Fruit fly (Drosophila melanogaster) whole organism, embryonic: ENCODE data around the gene Mst98Ca.
A peak's percentile ranks its signal among the peaks of the same experiment; 100 is the strongest.

Source experiments
- ATbp ChIP-seq: fragments of 200-800 bp; sonication (Bioruptor generic); optimal IDR thresholded peaks from 2 replicates; lab custom pipeline; 2017; ENCODE audit warnings: missing biosample characterization, mild to moderate bottlenecking, missing genetic modification characterization, missing genetic modification reagents
- BEAF-32 ChIP-seq: fragments of 200-800 bp; sonication (Bioruptor generic); optimal IDR thresholded peaks from 3 replicates; lab custom pipeline; 2017; ENCODE audit warnings: missing biosample characterization, missing genetic modification characterization, mild to moderate bottlenecking, moderate library complexity, missing genetic modification reagents
- CG10147 ChIP-seq: fragments of 200-800 bp; sonication (Bioruptor generic); optimal IDR thresholded peaks from 2 replicates; lab custom pipeline; 2019; ENCODE audit warnings: missing biosample characterization, mild to moderate bottlenecking, missing genetic modification characterization, moderate library complexity
- CG10543 ChIP-seq: fragments of 200-800 bp; sonication (Bioruptor generic); optimal IDR thresholded peaks from 3 replicates; lab custom pipeline; 2017; ENCODE audit warnings: missing biosample characterization, mild to moderate bottlenecking, missing genetic modification characterization, moderate library complexity
- CG11085 ChIP-seq: fragments of 200-800 bp; sonication (Bioruptor generic); IDR thresholded peaks from 2 replicates; pipeline ENCODE4 v1.3.6; 2022; ENCODE audit warnings: missing biosample characterization, missing genetic modification characterization
- CG11456 ChIP-seq: fragments of 200-800 bp; sonication (Bioruptor generic); IDR thresholded peaks from 3 replicates; pipeline ENCODE4 v1.3.6; 2022; ENCODE audit warnings: missing biosample characterization, missing genetic modification characterization
- CG11696 ChIP-seq: fragments of 200-800 bp; sonication (Bioruptor generic); IDR thresholded peaks from 2 replicates; pipeline ENCODE4 v1.3.6; 2022; ENCODE audit warnings: missing biosample characterization, missing genetic modification characterization
- CG12104 ChIP-seq: fragments of 200-800 bp; sonication (Bioruptor generic); optimal IDR thresholded peaks from 3 replicates; lab custom pipeline; 2016; ENCODE audit warnings: missing biosample characterization, missing genetic modification characterization
- CG12942 ChIP-seq: fragments of 200-800 bp; sonication (Bioruptor generic); optimal IDR thresholded peaks from 3 replicates; lab custom pipeline; 2016; ENCODE audit warnings: missing biosample characterization, missing genetic modification characterization
- CG15011 ChIP-seq: fragments of 200-800 bp; sonication (Bioruptor generic); optimal IDR thresholded peaks from 3 replicates; lab custom pipeline; 2018; ENCODE audit warnings: missing biosample characterization, mild to moderate bottlenecking, missing genetic modification characterization
- CG30431 ChIP-seq: fragments of 200-800 bp; sonication (Bioruptor generic); optimal IDR thresholded peaks from 2 replicates; lab custom pipeline; 2017; ENCODE audit warnings: missing biosample characterization, missing genetic modification characterization
- CG32532 ChIP-seq: fragments of 200-800 bp; sonication (Bioruptor generic); IDR thresholded peaks from 2 replicates; pipeline ENCODE4 v1.3.6; 2022; ENCODE audit warnings: missing biosample characterization, missing genetic modification characterization
- CG3407 ChIP-seq: fragments of 200-800 bp; sonication (Bioruptor generic); optimal IDR thresholded peaks from 2 replicates; lab custom pipeline; 2018; ENCODE audit warnings: missing biosample characterization, mild to moderate bottlenecking, missing genetic modification characterization
- CG3726 ChIP-seq: fragments of 200-800 bp; sonication (Bioruptor generic); IDR thresholded peaks from 3 replicates; pipeline ENCODE4, ENCODE4 v1.3.6; 2022; ENCODE audit warnings: missing biosample characterization, missing genetic modification characterization
- CG3995 ChIP-seq: fragments of 200-800 bp; sonication (Bioruptor generic); optimal IDR thresholded peaks from 3 replicates; lab custom pipeline; 2016; ENCODE audit warnings: missing biosample characterization, missing genetic modification characterization
- CG43689 ChIP-seq: fragments of 200-800 bp; sonication (Bioruptor generic); IDR thresholded peaks from 2 replicates; pipeline ENCODE4 v1.3.6; 2022; ENCODE audit warnings: missing biosample characterization, missing genetic modification characterization
- CG6791 ChIP-seq: fragments of 200-800 bp; sonication (Bioruptor generic); IDR thresholded peaks from 3 replicates; pipeline ENCODE4 v1.3.6; 2022; ENCODE audit warnings: missing biosample characterization, missing genetic modification characterization; ENCODE audit not compliant: partially characterized antibody
- CG6854 ChIP-seq: fragments of 200-800 bp; sonication (Bioruptor generic); optimal IDR thresholded peaks from 3 replicates; lab custom pipeline; 2017; ENCODE audit warnings: missing biosample characterization, mild to moderate bottlenecking, missing genetic modification characterization
- CG7372 ChIP-seq: fragments of 200-800 bp; sonication (Bioruptor generic); IDR thresholded peaks from 2 replicates; pipeline ENCODE4 v1.3.6; 2022; ENCODE audit warnings: missing biosample characterization, missing genetic modification characterization
- CG8281 ChIP-seq: fragments of 200-800 bp; sonication (Bioruptor generic); optimal IDR thresholded peaks from 2 replicates; lab custom pipeline; 2018; ENCODE audit warnings: missing biosample characterization, mild to moderate bottlenecking, missing genetic modification characterization, moderate library complexity
- CG8290 ChIP-seq, 3 experiments: fragments of 200-800 bp; sonication (Bioruptor generic); optimal IDR thresholded peaks; 2 replicates each; lab custom pipeline; 2016 to 2019; ENCODE audit warnings: missing biosample characterization in 3 of 3, missing genetic modification characterization in 3 of 3, mild to moderate bottlenecking in 2 of 3, moderate library complexity in 1 of 3
- CG9817 ChIP-seq: fragments of 200-800 bp; sonication (Bioruptor generic); optimal IDR thresholded peaks from 2 replicates; lab custom pipeline; 2018; ENCODE audit warnings: missing biosample characterization, mild to moderate bottlenecking, missing genetic modification characterization, moderate library complexity
- Drgx ChIP-seq: fragments of 200-800 bp; sonication (Bioruptor generic); IDR thresholded peaks from 2 replicates; pipeline ENCODE4 v1.3.6; 2022; ENCODE audit warnings: missing biosample characterization, missing genetic modification characterization
- H2.0 ChIP-seq: fragments of 200-800 bp; sonication (Bioruptor generic); IDR thresholded peaks from 2 replicates; pipeline ENCODE4 v1.3.6; 2022; ENCODE audit warnings: missing biosample characterization, missing genetic modification characterization
- Hey ChIP-seq: fragments of 200-800 bp; sonication (Bioruptor generic); optimal IDR thresholded peaks from 3 replicates; lab custom pipeline; 2018; ENCODE audit warnings: missing biosample characterization, mild to moderate bottlenecking, missing genetic modification characterization
- NC2α ChIP-seq: fragments of 200-800 bp; sonication (Bioruptor generic); optimal IDR thresholded peaks from 2 replicates; lab custom pipeline; 2016; ENCODE audit warnings: missing biosample characterization, missing genetic modification characterization
- PHDP ChIP-seq: fragments of 200-800 bp; sonication (Bioruptor generic); optimal IDR thresholded peaks from 3 replicates; lab custom pipeline; 2018; ENCODE audit warnings: missing biosample characterization, mild to moderate bottlenecking, missing genetic modification characterization, moderate library complexity
- Side ChIP-seq: fragments of 200-800 bp; sonication (Bioruptor generic); optimal IDR thresholded peaks from 2 replicates; lab custom pipeline; 2016; ENCODE audit warnings: missing biosample characterization, missing genetic modification characterization
- bsh ChIP-seq, 2 experiments: fragments of 200-800 bp; sonication (Bioruptor generic); optimal IDR thresholded peaks; 2 replicates each; lab custom pipeline; 2017 to 2018; ENCODE audit warnings: mild to moderate bottlenecking in 2 of 2, missing biosample characterization in 2 of 2, missing genetic modification characterization in 2 of 2, moderate library complexity in 1 of 2
- corto ChIP-seq: fragments of 200-800 bp; sonication (Bioruptor generic); optimal IDR thresholded peaks from 2 replicates; lab custom pipeline; 2016; ENCODE audit warnings: missing biosample characterization, mild to moderate bottlenecking, missing genetic modification characterization, moderate library complexity
- dati ChIP-seq: fragments of 200-800 bp; sonication (Bioruptor generic); IDR thresholded peaks from 2 replicates; pipeline ENCODE4 v1.3.6; 2022; ENCODE audit warnings: missing biosample characterization, missing genetic modification characterization
- dpn ChIP-seq, 2 experiments: fragments of 200-800 bp; sonication (Bioruptor generic); optimal IDR thresholded peaks; 3 replicates each; lab custom pipeline; 2016; ENCODE audit warnings: missing biosample characterization in 2 of 2, missing genetic modification characterization in 2 of 2
- en ChIP-seq: fragments of 200-800 bp; sonication (Bioruptor generic); optimal IDR thresholded peaks from 2 replicates; lab custom pipeline; 2016; ENCODE audit warnings: missing biosample characterization, missing genetic modification characterization
- gt ChIP-seq: fragments of 200-800 bp; sonication (Bioruptor generic); IDR thresholded peaks from 2 replicates; pipeline ENCODE4 v1.3.6; 2022; ENCODE audit warnings: missing biosample characterization, missing genetic modification characterization
- lbe ChIP-seq: fragments of 200-800 bp; sonication (Bioruptor generic); optimal IDR thresholded peaks from 2 replicates; lab custom pipeline; 2016; ENCODE audit warnings: missing biosample characterization, mild to moderate bottlenecking, missing genetic modification characterization
- lola ChIP-seq, 3 experiments: fragments of >200 bp in 2 of 3; fragments of 200-800 bp in 1 of 3; sonication (Bioruptor generic) in 1 of 3; optimal IDR thresholded peaks; 2 replicates each; lab custom pipeline; 2017 to 2019; ENCODE audit warnings: missing biosample characterization in 3 of 3, missing genetic modification characterization in 3 of 3, mild to moderate bottlenecking in 1 of 3, moderate library complexity in 1 of 3
- lov ChIP-seq, 2 experiments: fragments of 200-800 bp in 1 of 2; fragments of >200 bp in 1 of 2; sonication (Bioruptor generic) in 1 of 2; IDR thresholded peaks in 1 of 2; optimal IDR thresholded peaks in 1 of 2; 2 replicates in 1 of 2; 3 replicates in 1 of 2; pipeline versions ENCODE4 v1.3.6 to Lab custom; 2017 to 2022; ENCODE audit warnings: missing biosample characterization in 1 of 2, missing genetic modification characterization in 1 of 2
- mirr ChIP-seq: fragments of 200-800 bp; sonication (Bioruptor generic); optimal IDR thresholded peaks from 3 replicates; lab custom pipeline; 2018; ENCODE audit warnings: missing biosample characterization, mild to moderate bottlenecking, missing genetic modification characterization
- nerfin-2 ChIP-seq: fragments of 200-800 bp; sonication (Bioruptor generic); IDR thresholded peaks from 2 replicates; pipeline ENCODE4 v1.3.6; 2022; ENCODE audit warnings: missing biosample characterization, missing genetic modification characterization; ENCODE audit not compliant: partially characterized antibody
- pita ChIP-seq: fragments of 200-800 bp; sonication (Bioruptor generic); optimal IDR thresholded peaks from 2 replicates; lab custom pipeline; 2017; ENCODE audit warnings: missing biosample characterization, mild to moderate bottlenecking, missing genetic modification characterization
- ranshi ChIP-seq: fragments of 200-800 bp; sonication (Bioruptor generic); IDR thresholded peaks from 2 replicates; pipeline ENCODE4 v1.3.6; 2022; ENCODE audit warnings: missing biosample characterization, missing genetic modification characterization
- sima ChIP-seq: fragments of 200-800 bp; sonication (Bioruptor generic); optimal IDR thresholded peaks from 2 replicates; lab custom pipeline; 2016; ENCODE audit warnings: missing biosample characterization, missing genetic modification characterization
- slbo ChIP-seq: fragments of 200-800 bp; sonication (Bioruptor generic); IDR thresholded peaks from 2 replicates; pipeline ENCODE4 v1.3.6; 2022; ENCODE audit warnings: missing biosample characterization, missing genetic modification characterization
- so ChIP-seq: fragments of 200-800 bp; sonication (Bioruptor generic); IDR thresholded peaks from 3 replicates; pipeline ENCODE4 v1.3.6; 2022; ENCODE audit warnings: missing biosample characterization, missing genetic modification characterization
- sug ChIP-seq: fragments of 200-800 bp; optimal IDR thresholded peaks from 2 replicates; lab custom pipeline; 2019; ENCODE audit warnings: missing biosample characterization, mild to moderate bottlenecking, missing genetic modification characterization, moderate library complexity
- tna ChIP-seq: fragments of 200-800 bp; sonication (Bioruptor generic); IDR thresholded peaks from 2 replicates; pipeline ENCODE4 v1.3.6; 2022; ENCODE audit warnings: missing biosample characterization, missing genetic modification characterization; ENCODE audit not compliant: partially characterized antibody
- usp ChIP-seq: fragments of >200 bp; optimal IDR thresholded peaks from 2 replicates; lab custom pipeline; 2017; ENCODE audit warnings: missing biosample characterization, missing genetic modification characterization

Gene Mst98Ca

dm6 chr3R:28326150-28326965 is 35.2 kb downstream of the Mst98Ca start (continued):
- TF ChIP-seq CG11696 (no peak), NC2α (GFP tag; lab: Kevin White, UChicago) (peak; percentile 99), slbo (GFP tag; lab: Robert Waterston, UW) (no peak), CG32532 (GFP tag; lab: Robert Waterston, UW) (no peak), CG11085 (GFP tag; lab: Robert Waterston, UW) (no peak), Drgx (no peak), CG6791 (GFP tag; lab: Robert Waterston, UW) (no peak), CG9817 (peak; percentile 99), CG15011 (GFP tag; lab: Kevin White, UChicago) (peak; percentile 99), Side (GFP tag; lab: Kevin White, UChicago) (peak; percentile 100)

- TF ChIP-seq gt (GFP tag; lab: Robert Waterston, UW) (no peak), so (GFP tag; lab: Robert Waterston, UW) (no peak), CG3407 (GFP tag; lab: Kevin White, UChicago) (peak; percentile 19), Hey (tag; lab: Kevin White, UChicago) (no peak), CG8281 (tag; lab: Kevin White, UChicago) (no peak), corto (GFP tag; lab: Kevin White, UChicago) (no peak), CG12942 (GFP tag; lab: Kevin White, UChicago) (peak; percentile 0), CG3995 (GFP tag; lab: Kevin White, UChicago) (no peak), CG10543 (GFP tag; lab: Kevin White, UChicago) (no peak), dati (GFP tag; lab: Robert Waterston, UW) (no peak), CG3726 (no peak), H2.0 (GFP tag; lab: Robert Waterston, UW) (no peak), sug (tag; lab: Kevin White, UChicago) (no peak), sima (GFP tag; lab: Kevin White, UChicago) (no peak), lov (optimal IDR thresholded peaks at IDR 0.05; lab: Kevin White, UChicago) (no peak), lov (GFP tag; IDR thresholded peaks at IDR 0.05; lab: Robert Waterston, UW) (no peak), dpn (GFP tag; optimal IDR thresholded peaks at IDR 0.05; lab: Kevin White, UChicago) (peak; percentile 5 to 36), nerfin-2 (GFP tag; lab: Robert Waterston, UW) (no peak), bsh (GFP tag; optimal IDR thresholded peaks at IDR 0.05; lab: Kevin White, UChicago) (peak in 1 of 2 experiments; percentile 58), usp (GFP tag; lab: Kevin White, UChicago) (no peak), en (GFP tag; lab: Kevin White, UChicago) (no peak), PHDP (tag; lab: Kevin White, UChicago) (peak; percentile 54), ranshi (GFP tag; lab: Robert Waterston, UW) (no peak), CG12104 (peak; percentile 9), lola (GFP tag; optimal IDR thresholded peaks at IDR 0.05; lab: Kevin White, UChicago) (no peak), CG6854 (GFP tag; lab: Kevin White, UChicago) (no peak), mirr (GFP tag; lab: Kevin White, UChicago) (no peak), CG11456 (GFP tag; lab: Robert Waterston, UW) (no peak), lbe (GFP tag; lab: Kevin White, UChicago) (no peak), CG10147 (GFP tag; lab: Kevin White, UChicago) (no peak), ATbp (GFP tag; lab: Kevin White, UChicago) (no peak), pita (GFP tag; lab: Kevin White, UChicago) (no peak), CG8290 (GFP tag; optimal IDR thresholded peaks at IDR 0.05; lab: Kevin White, UChicago) (no peak), CG8290 (tag; optimal IDR thresholded peaks at IDR 0.05; lab: Kevin White, UChicago) (no peak), CG7372 (GFP tag; lab: Robert Waterston, UW) (no peak), tna (GFP tag; lab: Robert Waterston, UW) (no peak), BEAF-32 (GFP tag; lab: Kevin White, UChicago) (no peak), CG43689 (GFP tag; lab: Robert Waterston, UW) (no peak), CG30431 (GFP tag; lab: Kevin White, UChicago) (no peak)
Measured at dm6 chr3R:28327132-28327531, 36.0 kb downstream of the Mst98Ca start.
